Worm (Caenorhabditis elegans): ENCODE data around the gene htz-1.
A peak's percentile ranks its signal among the peaks of the same experiment; 100 is the strongest.

Gene htz-1

ce11 chrIV:4456658-4457057 is 10.6 kb downstream of the htz-1 start:
- TF ChIP-seq ama-1 (optimal IDR thresholded peaks at IDR 0.05) (no peak), ama-1 (GFP tag; optimal IDR thresholded peaks at IDR 0.05) (no peak), bed-2 (GFP tag; IDR thresholded peaks at IDR 0.05) (no peak), lir-1 (GFP tag; conservative IDR thresholded peaks at IDR 0.05) (no peak), ztf-26 (tag; optimal IDR thresholded peaks at IDR 0.05) (no peak), ceh-27 (GFP tag; optimal IDR thresholded peaks at IDR 0.05) (no peak), madf-6 (GFP tag; IDR thresholded peaks at IDR 0.05) (no peak), mxl-1 (tag; optimal IDR thresholded peaks at IDR 0.05) (no peak), ekl-4 (GFP tag; IDR thresholded peaks at IDR 0.05) (no peak), gei-17 (GFP tag; optimal IDR thresholded peaks at IDR 0.05) (no peak), lin-40 (tag; optimal IDR thresholded peaks at IDR 0.05) (no peak), pha-4 (tag; optimal IDR thresholded peaks at IDR 0.05) (no peak), hlh-12 (tag; optimal IDR thresholded peaks at IDR 0.05) (no peak), F22D6.2 (tag; optimal IDR thresholded peaks at IDR 0.05) (no peak), let-526 (GFP tag; IDR thresholded peaks at IDR 0.05) (no peak), repo-1 (tag; optimal IDR thresholded peaks at IDR 0.05) (no peak), C17E4.6 (GFP tag; IDR thresholded peaks at IDR 0.05) (no peak), lin-54 (GFP tag; optimal IDR thresholded peaks at IDR 0.05) (no peak)

- TF ChIP-seq him-1 (tag; optimal IDR thresholded peaks at IDR 0.05) (no peak), egl-18 (GFP tag; IDR thresholded peaks at IDR 0.05) (0 out of 2 replicates have a peak, but pooled peaks have one; percentile 60), nhr-27 (tag; optimal IDR thresholded peaks at IDR 0.05) (no peak), zim-3 (tag; optimal IDR thresholded peaks at IDR 0.05) (no peak), nfyb-1 (GFP tag; IDR thresholded peaks at IDR 0.05) (0 out of 2 replicates have a peak, but pooled peaks have one; percentile 41)
These were observed 13.3 kb downstream of the htz-1 start for ce11 chrIV:4459342-4459741.

- TF ChIP-seq snpc-1.3 (tag; optimal IDR thresholded peaks at IDR 0.05; ENCODE audit: insufficient read depth) = no peak
- no peak for TF ChIP-seq hmg-20 (GFP tag; IDR thresholded peaks at IDR 0.05)
- TF ChIP-seq hlh-12 (tag; optimal IDR thresholded peaks at IDR 0.05) = no peak
- TF ChIP-seq hmg-1.2 (GFP tag; IDR thresholded peaks at IDR 0.05) = peak; percentile 39; the same call in 1 of the 2 replicates
These were observed 17.1 kb downstream of the htz-1 start, which contains the start of gene M01H9.2 for ce11 chrIV:4463132-4463531. M01H9.2 (minus strand) TSS chrIV:4463232.

ce11 chrIV:4465184-4465583 is 19.2 kb downstream of the htz-1 start, which contains the start of gene M01H9.5:
M01H9.5 (plus strand) TSS chrIV:4465484.
- TF ChIP-seq repo-1 (tag; optimal IDR thresholded peaks at IDR 0.05) (no peak), ceh-100 (GFP tag; IDR thresholded peaks at IDR 0.05) (no peak), xnd-1 (tag; optimal IDR thresholded peaks at IDR 0.05) (no peak), ekl-4 (GFP tag; IDR thresholded peaks at IDR 0.05) (no peak), mcd-1 (GFP tag; IDR thresholded peaks at IDR 0.05) (no peak), madf-8 (GFP tag; conservative IDR thresholded peaks at IDR 0.05) (no peak), aptf-3 (GFP tag; IDR thresholded peaks at IDR 0.05) (no peak), egrh-3 (GFP tag; IDR thresholded peaks at IDR 0.05) (no peak), athp-1 (tag; optimal IDR thresholded peaks at IDR 0.05) (no peak), egl-18 (GFP tag; IDR thresholded peaks at IDR 0.05) (no peak)

- 0 out of 2 replicates have a peak, but pooled peaks have one; percentile 21 for TF ChIP-seq nfyb-1 (GFP tag; IDR thresholded peaks at IDR 0.05)
- peak; percentile 24 for TF ChIP-seq F57C9.4 (tag; optimal IDR thresholded peaks at IDR 0.05)
- peak; percentile 85 for TF ChIP-seq B0336.3 (GFP tag; IDR thresholded peaks at IDR 0.05)
- peak; percentile 16 for TF ChIP-seq F22D6.2 (tag; optimal IDR thresholded peaks at IDR 0.05)
- no peak for TF ChIP-seq ztf-28 (GFP tag; IDR thresholded peaks at IDR 0.05)
- peak; percentile 82 for TF ChIP-seq B0035.1 (tag; optimal IDR thresholded peaks at IDR 0.05)
- TF ChIP-seq efl-1 (GFP tag; optimal IDR thresholded peaks at IDR 0.05) = peak; percentile 34
- 0 out of 2 replicates have a peak, but pooled peaks have one; percentile 29 for TF ChIP-seq B0019.2 (GFP tag; conservative IDR thresholded peaks at IDR 0.05)
- TF ChIP-seq egrh-3 (GFP tag; IDR thresholded peaks at IDR 0.05) = peak; percentile 55
- no peak for TF ChIP-seq aptf-3 (GFP tag; IDR thresholded peaks at IDR 0.05)
- peak; percentile 41 for TF ChIP-seq K12H6.12 (tag; optimal IDR thresholded peaks at IDR 0.05)
- peak; percentile 60 for TF ChIP-seq tbp1 (GFP tag; optimal IDR thresholded peaks at IDR 0.05)
- TF ChIP-seq nhr-90 (tag; optimal IDR thresholded peaks at IDR 0.05) = peak; percentile 65
- no peak for TF ChIP-seq snpc-3.4 (tag; optimal IDR thresholded peaks at IDR 0.05)
These were observed 22.2 kb downstream of the htz-1 start for ce11 chrIV:4468046-4468727.
